Fruit fly (Drosophila melanogaster) ovary, adult (tissue): ENCODE results near the gene CG15914.

ENCODE experiments used
- CG17801 ChIP-seq: fragments of 200-800 bp; optimal IDR thresholded peaks from 2 replicates; lab custom pipeline; 2019; ENCODE audit warnings: missing biosample characterization, mild to moderate bottlenecking, missing genetic modification characterization, moderate library complexity; ENCODE audit not compliant: partially characterized antibody

CG15914 gene

DNA sequence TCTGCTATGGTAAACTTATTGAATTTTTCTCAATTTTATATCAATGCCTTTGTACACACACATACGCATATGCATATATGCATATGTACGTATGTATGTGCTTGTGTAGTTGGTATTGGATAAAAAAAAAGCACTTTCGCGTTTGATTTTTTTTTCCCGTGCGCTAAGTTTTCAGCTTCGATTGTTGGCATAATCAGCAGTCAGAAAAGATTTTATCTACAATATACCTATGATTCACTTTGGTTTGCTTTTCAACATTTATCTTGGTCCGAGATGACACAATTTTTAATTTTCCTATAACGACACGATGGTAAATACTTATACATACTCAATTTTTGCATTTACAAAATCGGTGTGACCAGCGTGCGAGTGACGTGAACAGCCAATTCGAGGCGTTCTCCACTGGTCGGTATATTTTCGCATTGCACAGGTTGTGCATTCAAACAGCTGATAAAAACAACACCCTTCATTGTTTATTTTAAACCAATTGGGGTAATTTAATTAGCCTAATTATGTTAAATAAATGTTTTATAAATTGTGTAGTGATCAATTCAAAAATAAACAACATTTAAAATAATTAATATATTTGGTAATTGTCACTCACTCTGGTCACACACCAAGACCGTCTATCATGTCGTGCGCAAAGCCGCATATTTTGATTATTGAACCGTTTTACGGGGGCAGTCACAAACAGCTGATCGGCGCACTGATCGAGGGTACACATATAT, at the start of gene CG15914, which contains the start of gene UBL3:
TSS of gene CG15914 (plus strand) at position 607 of the 728 bp plus-strand sequence.
TSS of gene UBL3 (minus strand) at position 361 of the 728 bp plus-strand sequence.
- peak; percentile 56 for TF ChIP-seq CG17801 (GFP tag; lab: Kevin White, UChicago)

DNA sequence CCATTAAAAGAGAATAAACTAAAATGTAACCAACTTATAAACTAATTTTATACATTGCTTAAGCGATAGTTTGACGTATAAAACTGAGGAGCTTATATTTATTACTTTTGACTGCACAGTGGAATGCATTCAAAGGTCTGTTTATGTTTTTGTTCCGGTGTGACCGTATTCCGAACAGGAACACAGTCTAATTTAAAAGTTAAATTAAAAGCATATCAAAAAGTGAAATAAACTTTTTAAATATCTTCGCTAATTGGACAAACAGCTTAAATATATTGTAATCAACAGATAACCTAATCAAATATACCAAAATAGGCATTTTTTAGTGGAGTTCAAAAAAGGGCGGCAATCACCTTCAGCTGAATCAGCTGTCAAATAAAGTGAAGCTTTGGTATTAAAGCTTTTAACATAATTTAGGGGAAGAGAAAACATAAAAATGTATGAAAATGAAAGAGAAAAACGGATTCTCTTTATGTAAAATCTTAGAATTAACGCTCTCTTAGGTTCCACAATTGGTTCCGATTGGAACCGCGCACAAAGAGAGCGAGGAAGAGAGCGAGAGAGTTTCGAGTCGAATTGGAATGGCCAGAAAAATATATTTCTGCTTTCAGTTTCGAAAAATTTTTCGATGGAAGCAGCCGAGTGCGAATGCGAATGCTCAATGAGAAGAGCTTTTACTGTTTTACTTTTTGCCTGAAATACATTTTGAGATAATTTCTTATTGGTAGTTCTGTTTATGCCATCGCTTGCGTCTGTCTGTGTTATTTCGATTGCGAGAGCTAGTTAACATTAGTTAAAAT, 49.3 kb upstream of the CG15914 start, which contains the start of the genes PGRP-LE and sd:
TSS of gene PGRP-LE (minus strand) at position 117 of the 800 bp plus-strand sequence.
TSS of gene sd (plus strand) at position 607 of the 800 bp plus-strand sequence.
- no peak for TF ChIP-seq CG17801 (GFP tag; lab: Kevin White, UChicago)

DNA sequence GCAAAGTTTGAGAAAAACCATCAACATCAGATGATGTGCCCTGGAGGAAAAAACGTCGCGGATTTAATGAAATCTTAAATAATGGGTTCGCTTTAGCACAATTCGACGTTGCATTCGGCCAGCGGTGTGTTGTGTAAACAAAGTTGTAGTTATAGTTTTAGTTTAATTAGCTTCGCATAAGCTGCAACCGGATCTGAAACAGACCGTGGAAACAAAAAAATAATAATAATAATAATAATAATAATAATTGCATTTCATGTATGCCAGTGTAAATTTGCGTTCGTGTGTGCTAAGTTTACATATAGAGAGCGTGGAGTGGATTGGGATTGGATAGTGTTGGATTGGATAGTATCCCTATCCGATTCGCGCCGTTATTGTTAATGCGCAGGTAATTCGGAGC, 48.4 kb upstream of the CG15914 start:
- TF ChIP-seq CG17801 (GFP tag; lab: Kevin White, UChicago) = no peak

DNA sequence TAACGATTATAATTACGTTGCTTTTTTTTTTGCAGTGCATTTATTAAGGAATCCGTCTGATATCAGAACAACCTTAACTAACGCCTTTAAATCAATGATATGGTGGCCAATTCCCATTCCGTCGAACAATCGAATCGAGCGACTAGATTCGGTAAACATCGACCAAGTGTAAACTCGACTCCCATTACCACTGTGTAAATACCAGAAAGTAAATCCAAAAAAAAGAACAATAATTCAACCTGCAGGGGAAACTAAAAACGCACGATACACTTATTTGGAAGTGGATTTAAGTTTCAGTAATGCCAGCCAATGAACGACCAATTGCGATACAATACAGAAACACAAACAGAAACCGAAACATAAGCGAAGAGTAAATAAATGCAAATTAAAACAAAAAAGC, 47.7 kb upstream of the CG15914 start:
- no peak for TF ChIP-seq CG17801 (GFP tag; lab: Kevin White, UChicago)

DNA sequence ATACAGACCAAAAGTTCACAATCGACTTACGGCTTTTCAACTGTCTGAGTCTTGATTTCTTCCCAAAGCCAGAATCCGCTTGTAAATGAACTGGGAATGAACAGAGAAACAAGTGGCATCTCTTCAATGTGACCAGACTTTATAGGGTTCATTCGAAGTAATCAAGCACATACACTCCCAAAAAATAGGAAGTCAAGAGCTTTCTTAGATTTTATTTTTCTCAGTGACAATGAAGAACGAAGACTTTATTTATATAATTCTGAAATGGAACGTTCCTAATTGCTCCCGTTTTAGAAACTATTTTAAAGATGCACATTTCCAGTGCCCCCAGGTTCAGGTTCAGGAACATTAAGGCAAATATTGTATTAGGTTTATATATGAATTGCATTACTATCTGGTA, 45.3 kb upstream of the CG15914 start:
- no peak for TF ChIP-seq CG17801 (GFP tag; lab: Kevin White, UChicago)

DNA sequence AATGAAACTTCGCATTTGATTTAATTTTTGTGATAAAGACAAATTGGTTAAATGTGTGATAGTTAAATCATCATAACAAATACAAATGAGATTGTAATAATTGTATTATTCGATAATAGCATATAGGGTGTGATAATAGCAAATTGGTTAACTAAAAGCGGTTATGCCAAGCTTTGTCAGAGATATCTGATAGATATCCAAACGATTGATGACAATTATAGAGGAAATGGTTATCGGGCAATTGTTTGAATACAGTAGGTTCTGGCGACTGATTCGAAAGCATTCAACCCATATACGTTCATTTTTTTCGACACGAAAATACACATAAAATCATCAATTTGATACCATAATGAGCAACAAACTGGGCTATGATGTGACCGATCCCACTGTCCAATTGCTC, 44.0 kb upstream of the CG15914 start, which contains the start of gene CG8509:
TSS of gene CG8509 (plus strand) at position 301 of the 400 bp plus-strand sequence.
- TF ChIP-seq CG17801 (GFP tag; lab: Kevin White, UChicago) = no peak

DNA sequence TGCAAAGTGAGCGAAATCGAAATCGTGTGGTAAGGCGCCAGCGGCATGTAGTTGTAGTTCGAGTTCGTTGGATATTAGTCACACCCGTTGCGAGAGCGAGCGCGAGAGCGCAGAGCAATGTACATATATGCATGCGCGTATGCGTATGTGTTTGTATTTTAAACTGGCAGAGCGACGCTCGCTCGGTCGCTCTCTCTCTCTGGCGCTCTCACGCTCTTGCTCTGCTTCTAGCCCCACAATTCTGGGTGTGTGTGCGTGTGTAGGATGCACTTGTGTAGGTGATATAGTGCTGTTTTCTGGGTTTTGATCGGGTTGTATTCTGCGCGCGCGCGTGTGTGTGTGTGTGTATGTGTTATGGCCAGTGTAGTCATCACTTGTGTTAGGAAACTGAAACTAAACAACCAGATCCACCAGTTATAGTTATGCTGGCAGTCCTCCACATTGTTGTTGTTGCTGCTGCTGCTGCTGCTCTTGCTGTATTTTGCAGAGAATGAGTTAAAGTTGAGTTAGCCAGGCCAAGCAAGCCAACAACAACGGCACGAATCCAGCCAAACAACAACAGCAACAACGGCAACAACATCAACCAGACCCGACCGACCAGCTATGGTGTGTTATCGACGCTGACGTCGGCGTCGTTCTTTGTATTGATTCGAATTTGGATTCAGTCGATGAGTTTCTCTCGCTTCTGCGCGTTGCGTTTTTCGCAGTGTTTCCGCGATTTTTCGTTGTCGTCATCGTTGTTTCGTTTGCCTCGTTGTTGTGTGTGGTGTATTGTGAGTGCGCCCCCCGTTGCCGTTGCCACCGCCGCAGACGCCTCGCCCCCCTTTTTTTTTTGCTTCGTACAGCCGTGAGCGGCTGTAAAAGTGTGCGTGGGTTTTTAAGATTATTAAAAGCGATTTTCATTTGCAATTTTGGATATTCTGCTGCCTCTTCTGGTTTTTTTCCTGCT, 41.3 kb upstream of the CG15914 start:
- peak; percentile 84 for TF ChIP-seq CG17801 (GFP tag; lab: Kevin White, UChicago)

DNA sequence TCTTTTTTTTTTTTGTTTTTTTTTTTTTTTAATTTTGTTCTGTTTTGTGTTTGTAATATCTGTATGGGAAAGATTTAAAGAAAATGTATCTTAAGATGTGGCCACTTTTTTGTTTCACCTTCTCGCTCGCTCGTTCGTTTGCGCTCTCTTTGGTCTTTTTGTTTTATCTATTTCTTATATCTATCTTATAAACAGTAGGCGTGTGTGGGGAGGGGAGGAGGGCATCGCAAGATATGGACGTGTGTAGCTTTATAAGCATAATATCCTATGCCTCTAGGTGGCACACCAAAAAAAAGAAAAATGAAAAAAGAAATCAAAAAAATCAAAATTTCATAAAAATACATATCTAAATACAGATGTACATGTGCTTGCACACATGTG, 40.6 kb upstream of the CG15914 start:
- TF ChIP-seq CG17801 (GFP tag; lab: Kevin White, UChicago) = no peak

DNA sequence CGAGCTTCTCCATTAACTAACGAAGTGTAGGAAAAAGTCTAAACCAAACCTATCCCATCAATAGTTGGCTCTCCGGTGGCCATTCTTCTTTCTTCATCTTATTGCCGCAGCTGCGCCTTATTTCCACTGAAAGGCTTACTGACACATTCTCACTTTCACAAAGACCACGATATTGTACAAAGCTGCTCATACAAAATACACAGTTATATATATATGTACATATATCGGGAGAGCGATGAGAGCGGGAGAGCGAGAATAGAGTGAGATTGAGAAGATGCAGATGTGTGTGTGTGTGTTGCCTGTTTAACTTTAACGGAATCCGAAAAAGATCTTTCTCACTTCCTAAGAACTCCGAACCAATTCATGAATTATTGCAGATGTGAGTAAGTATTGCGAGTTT, 40.0 kb upstream of the CG15914 start:
- no peak for TF ChIP-seq CG17801 (GFP tag; lab: Kevin White, UChicago)

DNA sequence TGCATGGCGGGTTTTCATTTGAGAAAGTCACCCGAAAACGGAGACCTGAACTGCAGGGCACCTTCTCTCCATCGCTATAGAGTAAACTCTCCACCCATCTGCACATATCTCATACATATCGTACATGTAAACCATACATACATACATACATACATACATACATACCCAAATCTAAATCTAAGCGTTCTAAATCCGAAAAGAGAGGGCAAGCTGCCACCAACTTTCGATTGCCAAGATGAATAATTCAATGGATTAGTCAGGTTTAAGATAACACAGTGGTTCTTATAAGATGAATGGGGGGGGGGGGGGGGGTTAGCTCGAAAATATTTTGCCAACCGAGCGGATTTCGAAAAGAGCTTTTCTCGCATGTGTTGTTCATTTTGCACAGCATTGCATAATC, 38.7 kb upstream of the CG15914 start:
- TF ChIP-seq CG17801 (GFP tag; lab: Kevin White, UChicago) = no peak

DNA sequence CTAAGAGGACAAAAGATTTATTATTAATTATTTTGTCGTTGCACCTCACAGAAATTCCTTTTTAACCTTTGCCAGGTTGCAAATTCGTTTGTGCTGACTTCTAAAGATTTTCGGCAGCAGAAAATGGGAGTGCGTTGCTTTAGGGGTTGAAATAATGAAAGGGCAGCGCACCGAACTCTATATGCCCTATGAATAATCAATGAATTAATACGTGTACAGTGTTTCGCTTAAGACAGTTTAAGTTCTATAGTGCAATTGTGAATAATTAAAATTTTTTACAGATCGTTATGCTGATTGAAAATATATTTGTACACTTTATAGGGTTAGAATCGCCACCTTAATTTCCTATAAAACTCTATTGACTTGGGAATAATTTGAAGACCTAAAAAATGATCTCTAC, 37.1 kb upstream of the CG15914 start:
- no peak for TF ChIP-seq CG17801 (GFP tag; lab: Kevin White, UChicago)

DNA sequence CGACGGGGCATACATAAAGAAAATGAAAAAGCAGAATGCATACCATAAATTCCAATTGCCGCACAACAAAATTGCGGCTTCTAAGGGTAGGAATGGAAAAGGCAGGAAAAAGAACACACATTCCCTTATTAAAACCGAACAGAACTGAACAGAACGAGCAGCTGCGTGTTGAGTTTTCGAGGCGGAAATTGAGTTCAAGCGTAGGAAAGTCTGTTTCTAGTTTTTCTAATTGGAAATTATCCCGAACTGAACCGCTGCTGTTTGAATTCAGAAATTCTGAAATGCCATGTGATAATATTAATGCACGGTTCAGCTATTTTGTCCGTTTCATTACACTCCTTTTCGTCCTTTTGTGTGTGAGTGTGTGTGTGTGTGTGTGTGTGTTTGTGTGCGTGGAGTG, 36.3 kb upstream of the CG15914 start:
- no peak for TF ChIP-seq CG17801 (GFP tag; lab: Kevin White, UChicago)

DNA sequence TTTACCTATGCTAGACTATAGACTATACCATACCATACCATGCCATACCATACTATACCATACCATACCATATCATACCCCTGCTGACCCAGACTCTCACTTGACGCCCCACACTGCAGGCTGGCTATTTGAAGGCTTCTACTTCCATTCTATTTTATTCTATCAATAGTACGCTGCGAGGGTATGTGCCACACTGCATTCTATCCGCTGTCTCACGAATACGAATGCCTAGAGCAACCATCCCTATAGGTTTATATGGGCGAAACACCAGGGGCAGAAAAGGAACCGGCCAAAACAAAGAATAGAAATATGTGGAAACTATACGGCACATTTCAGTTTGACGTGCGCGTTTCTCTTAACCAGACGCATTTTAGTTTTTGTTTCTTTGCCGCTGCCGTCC, 35.4 kb upstream of the CG15914 start:
- no peak for TF ChIP-seq CG17801 (GFP tag; lab: Kevin White, UChicago)

DNA sequence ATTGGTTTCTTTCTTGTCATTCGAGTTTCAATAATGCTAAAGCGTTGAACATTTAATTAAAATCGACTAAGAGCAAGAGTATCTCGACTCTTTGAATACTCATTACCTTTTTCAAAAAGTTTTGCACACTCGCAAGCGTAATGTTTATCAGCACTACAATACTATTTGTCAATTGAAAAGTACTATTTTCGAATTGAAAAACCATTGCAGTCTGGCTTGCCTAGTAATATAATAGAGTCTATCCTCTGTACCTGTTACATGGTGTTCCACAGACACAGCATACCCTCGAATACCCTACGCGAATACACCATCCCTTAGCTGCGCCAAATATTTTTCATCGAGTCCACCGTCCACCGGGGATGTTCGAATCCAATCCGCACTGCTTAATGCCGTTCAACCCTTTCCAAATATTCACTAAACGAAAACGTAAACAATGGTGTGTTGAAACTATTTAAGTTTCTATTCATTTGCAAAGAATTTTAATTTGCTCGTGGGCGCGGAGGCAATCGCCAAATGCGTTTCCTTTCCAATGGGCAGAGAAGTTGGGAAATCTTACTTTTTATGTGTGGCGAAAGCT, 34.5 kb upstream of the CG15914 start:
- no peak for TF ChIP-seq CG17801 (GFP tag; lab: Kevin White, UChicago)
